Fruit fly (Drosophila melanogaster) whole organism, embryonic: ENCODE results near the gene rictor.

ENCODE experiments used
- Ada2b ChIP-seq: fragments of 200-800 bp; sonication (Bioruptor generic); IDR thresholded peaks from 2 replicates; pipeline ENCODE4 v1.3.6; 2022; ENCODE audit warnings: missing biosample characterization, missing genetic modification characterization
- Atf3 ChIP-seq: fragments of 200-800 bp; sonication (Bioruptor generic); optimal IDR thresholded peaks from 3 replicates; lab custom pipeline; 2016; ENCODE audit warnings: missing biosample characterization, missing genetic modification characterization
- Bdp1 ChIP-seq: fragments of 200-800 bp; sonication (Bioruptor generic); optimal IDR thresholded peaks from 3 replicates; lab custom pipeline; 2016; ENCODE audit warnings: missing biosample characterization, missing genetic modification characterization
- BtbVII ChIP-seq: fragments of 200-800 bp; sonication (Bioruptor generic); optimal IDR thresholded peaks from 3 replicates; lab custom pipeline; 2017; ENCODE audit warnings: missing biosample characterization, mild to moderate bottlenecking, missing genetic modification characterization
- CG10274 ChIP-seq: fragments of 200-800 bp; sonication (Bioruptor generic); optimal IDR thresholded peaks from 3 replicates; lab custom pipeline; 2017; ENCODE audit warnings: missing biosample characterization, mild to moderate bottlenecking, missing genetic modification characterization
- CG10366 ChIP-seq: fragments of 200-800 bp; sonication (Bioruptor generic); IDR thresholded peaks from 2 replicates; pipeline ENCODE4 v1.3.6; 2022; ENCODE audit warnings: missing biosample characterization, missing genetic modification characterization
- CG11085 ChIP-seq: fragments of 200-800 bp; sonication (Bioruptor generic); IDR thresholded peaks from 2 replicates; pipeline ENCODE4 v1.3.6; 2022; ENCODE audit warnings: missing biosample characterization, missing genetic modification characterization
- CG11723 ChIP-seq: fragments of 200-800 bp; sonication (Bioruptor generic); optimal IDR thresholded peaks from 2 replicates; lab custom pipeline; 2017; ENCODE audit warnings: missing biosample characterization, mild to moderate bottlenecking, missing genetic modification characterization
- CG15696 ChIP-seq: fragments of 200-800 bp; sonication (Bioruptor generic); optimal IDR thresholded peaks from 2 replicates; lab custom pipeline; 2019; ENCODE audit warnings: missing biosample characterization, mild to moderate bottlenecking, missing genetic modification characterization, moderate library complexity
- CG2202 ChIP-seq: fragments of 200-800 bp; sonication (Bioruptor generic); optimal IDR thresholded peaks from 2 replicates; lab custom pipeline; 2018; ENCODE audit warnings: missing biosample characterization, mild to moderate bottlenecking, missing genetic modification characterization
- CG4617 ChIP-seq: fragments of 200-800 bp; sonication (Bioruptor generic); optimal IDR thresholded peaks from 3 replicates; lab custom pipeline; 2016; ENCODE audit warnings: missing biosample characterization, missing genetic modification characterization, borderline replicate concordance
- CG5953 ChIP-seq: fragments of 200-800 bp; sonication (Bioruptor generic); IDR thresholded peaks from 2 replicates; pipeline ENCODE4 v1.3.6; 2022; ENCODE audit warnings: missing biosample characterization, missing genetic modification characterization
- CG8388 ChIP-seq: fragments of 200-800 bp; sonication (Bioruptor generic); optimal IDR thresholded peaks from 2 replicates; lab custom pipeline; 2019; ENCODE audit warnings: missing biosample characterization, mild to moderate bottlenecking, missing genetic modification characterization, moderate library complexity
- CG9437 ChIP-seq: fragments of 200-800 bp; sonication (Bioruptor generic); optimal IDR thresholded peaks from 2 replicates; lab custom pipeline; 2018; ENCODE audit warnings: missing biosample characterization, mild to moderate bottlenecking, missing genetic modification characterization
- CG9876 ChIP-seq: fragments of 200-800 bp; sonication (Bioruptor generic); optimal IDR thresholded peaks from 2 replicates; lab custom pipeline; 2016; ENCODE audit warnings: missing biosample characterization, missing genetic modification characterization
- CrebB ChIP-seq: fragments of 200-800 bp; sonication (Bioruptor generic); optimal IDR thresholded peaks from 3 replicates; lab custom pipeline; 2018; ENCODE audit warnings: missing biosample characterization, mild to moderate bottlenecking, missing genetic modification characterization
- D19B ChIP-seq: fragments of 200-800 bp; sonication (Bioruptor generic); optimal IDR thresholded peaks from 2 replicates; lab custom pipeline; 2017; ENCODE audit warnings: missing biosample characterization, mild to moderate bottlenecking, missing genetic modification characterization
- Dll ChIP-seq: fragments of 200-800 bp; sonication (Bioruptor generic); IDR thresholded peaks from 4 replicates; pipeline ENCODE4 v1.3.6; 2022; ENCODE audit warnings: missing biosample characterization, missing genetic modification characterization; ENCODE audit not compliant: partially characterized antibody
- Dp ChIP-seq: fragments of 200-800 bp; sonication (Bioruptor generic); optimal IDR thresholded peaks from 2 replicates; lab custom pipeline; 2018; ENCODE audit warnings: missing biosample characterization, mild to moderate bottlenecking, missing genetic modification characterization, moderate library complexity
- Fer3 ChIP-seq: fragments of 200-800 bp; sonication (Bioruptor generic); optimal IDR thresholded peaks from 2 replicates; lab custom pipeline; 2018; ENCODE audit warnings: missing biosample characterization, mild to moderate bottlenecking, missing genetic modification characterization, moderate library complexity
- HmgD ChIP-seq: fragments of 200-800 bp; sonication (Bioruptor generic); optimal IDR thresholded peaks from 3 replicates; lab custom pipeline; 2016; ENCODE audit warnings: missing biosample characterization, missing genetic modification characterization
- Lhr ChIP-seq: fragments of 200-800 bp; sonication (Bioruptor generic); optimal IDR thresholded peaks from 3 replicates; lab custom pipeline; 2017; ENCODE audit warnings: mild to moderate bottlenecking, missing biosample characterization, missing genetic modification reagents, missing genetic modification characterization
- Nf-YC ChIP-seq: fragments of 200-800 bp; optimal IDR thresholded peaks from 3 replicates; lab custom pipeline; 2019; ENCODE audit warnings: missing biosample characterization, mild to moderate bottlenecking, missing genetic modification characterization, moderate library complexity
- Spps ChIP-seq: fragments of 200-800 bp; sonication (Bioruptor generic); optimal IDR thresholded peaks from 2 replicates; lab custom pipeline; 2018; ENCODE audit warnings: missing biosample characterization, mild to moderate bottlenecking, missing genetic modification characterization
- Sry-β ChIP-seq: fragments of 200-800 bp; sonication (Bioruptor generic); optimal IDR thresholded peaks from 2 replicates; lab custom pipeline; 2018; ENCODE audit warnings: missing biosample characterization, mild to moderate bottlenecking, missing genetic modification characterization, moderate library complexity
- TFAM ChIP-seq: fragments of 200-800 bp; sonication (Bioruptor generic); optimal IDR thresholded peaks from 2 replicates; lab custom pipeline; 2017; ENCODE audit warnings: missing biosample characterization, missing genetic modification characterization, inconsistent platforms
- az2 ChIP-seq: fragments of 200-800 bp; sonication (Bioruptor generic); optimal IDR thresholded peaks from 3 replicates; lab custom pipeline; 2016; ENCODE audit warnings: missing biosample characterization, missing genetic modification characterization
- bab2 ChIP-seq: fragments of 200-800 bp; sonication (Bioruptor generic); optimal IDR thresholded peaks from 2 replicates; lab custom pipeline; 2016; ENCODE audit warnings: missing biosample characterization, missing genetic modification characterization
- bbx ChIP-seq: fragments of 200-800 bp; sonication (Bioruptor generic); IDR thresholded peaks from 2 replicates; pipeline ENCODE4 v1.3.6; 2022; ENCODE audit warnings: missing biosample characterization, missing genetic modification characterization; ENCODE audit not compliant: partially characterized antibody
- br ChIP-seq: fragments of >200 bp; optimal IDR thresholded peaks from 2 replicates; lab custom pipeline; 2017
- btn ChIP-seq: fragments of 200-800 bp; sonication (Bioruptor generic); optimal IDR thresholded peaks from 2 replicates; lab custom pipeline; 2016; ENCODE audit warnings: missing biosample characterization, missing genetic modification characterization
- cas ChIP-seq: fragments of 200-800 bp; sonication (Bioruptor generic); IDR thresholded peaks from 2 replicates; pipeline ENCODE4 v1.3.6; 2022; ENCODE audit warnings: missing biosample characterization, missing genetic modification characterization
- exex ChIP-seq: fragments of 200-800 bp; sonication (Bioruptor generic); optimal IDR thresholded peaks from 4 replicates; lab custom pipeline; 2018; ENCODE audit warnings: missing biosample characterization, mild to moderate bottlenecking, missing genetic modification characterization, moderate library complexity
- fd102C ChIP-seq: fragments of 200-800 bp; sonication (Bioruptor generic); optimal IDR thresholded peaks from 2 replicates; lab custom pipeline; 2018; ENCODE audit warnings: missing biosample characterization, mild to moderate bottlenecking, missing genetic modification characterization, moderate library complexity
- gcm ChIP-seq: fragments of 200-800 bp; sonication (Bioruptor generic); optimal IDR thresholded peaks from 2 replicates; lab custom pipeline; 2019; ENCODE audit warnings: missing biosample characterization, mild to moderate bottlenecking, missing genetic modification characterization, moderate library complexity
- gsb ChIP-seq: fragments of 200-800 bp; sonication (Bioruptor generic); IDR thresholded peaks from 2 replicates; pipeline ENCODE4 v1.3.6; 2022; ENCODE audit warnings: missing biosample characterization, missing genetic modification characterization
- lmd ChIP-seq: fragments of 200-800 bp; sonication (Bioruptor generic); IDR thresholded peaks from 2 replicates; pipeline ENCODE4 v1.3.6; 2022; ENCODE audit warnings: missing biosample characterization, missing genetic modification characterization
- luna ChIP-seq: fragments of 200-800 bp; sonication (Bioruptor generic); optimal IDR thresholded peaks from 2 replicates; lab custom pipeline; 2016; ENCODE audit warnings: missing biosample characterization, missing genetic modification characterization
- mirr ChIP-seq: fragments of 200-800 bp; sonication (Bioruptor generic); optimal IDR thresholded peaks from 3 replicates; lab custom pipeline; 2018; ENCODE audit warnings: missing biosample characterization, mild to moderate bottlenecking, missing genetic modification characterization
- pho ChIP-seq: fragments of 200-800 bp; sonication (Bioruptor generic); optimal IDR thresholded peaks from 2 replicates; lab custom pipeline; 2016; ENCODE audit warnings: missing biosample characterization, missing genetic modification characterization
- phol ChIP-seq: fragments of 200-800 bp; sonication (Bioruptor generic); optimal IDR thresholded peaks from 3 replicates; lab custom pipeline; 2018; ENCODE audit warnings: missing biosample characterization, mild to moderate bottlenecking, missing genetic modification characterization, moderate library complexity
- pita ChIP-seq: fragments of 200-800 bp; sonication (Bioruptor generic); optimal IDR thresholded peaks from 2 replicates; lab custom pipeline; 2017; ENCODE audit warnings: missing biosample characterization, mild to moderate bottlenecking, missing genetic modification characterization
- pros ChIP-seq: fragments of 200-800 bp; sonication (Bioruptor generic); optimal IDR thresholded peaks from 3 replicates; lab custom pipeline; 2019; ENCODE audit warnings: missing biosample characterization, mild to moderate bottlenecking, missing genetic modification characterization, moderate library complexity
- psq ChIP-seq: fragments of 200-800 bp; sonication (Bioruptor generic); optimal IDR thresholded peaks from 2 replicates; lab custom pipeline; 2017; ENCODE audit warnings: missing biosample characterization, missing genetic modification characterization
- row ChIP-seq: fragments of 200-800 bp; sonication (Bioruptor generic); IDR thresholded peaks from 3 replicates; pipeline ENCODE4 v1.3.6; 2022; ENCODE audit warnings: missing biosample characterization, missing genetic modification characterization
- sim ChIP-seq: fragments of 200-800 bp; sonication (Bioruptor generic); IDR thresholded peaks from 2 replicates; pipeline ENCODE4 v1.3.6; 2022; ENCODE audit warnings: missing biosample characterization, missing genetic modification characterization
- sqz ChIP-seq: fragments of 200-800 bp; sonication (Bioruptor generic); optimal IDR thresholded peaks from 3 replicates; lab custom pipeline; 2018; ENCODE audit warnings: missing biosample characterization, mild to moderate bottlenecking, missing genetic modification characterization
- stc ChIP-seq: fragments of 200-800 bp; sonication (Bioruptor generic); IDR thresholded peaks from 2 replicates; pipeline ENCODE4 v1.3.6; 2022; ENCODE audit warnings: missing biosample characterization, missing genetic modification characterization
- stwl ChIP-seq: fragments of 200-800 bp; sonication (Bioruptor generic); optimal IDR thresholded peaks from 3 replicates; lab custom pipeline; 2018; ENCODE audit warnings: missing biosample characterization, mild to moderate bottlenecking, missing genetic modification characterization, moderate library complexity
- tna ChIP-seq: fragments of 200-800 bp; sonication (Bioruptor generic); IDR thresholded peaks from 2 replicates; pipeline ENCODE4 v1.3.6; 2022; ENCODE audit warnings: missing biosample characterization, missing genetic modification characterization; ENCODE audit not compliant: partially characterized antibody
- zfh1 ChIP-seq: fragments of 200-800 bp; sonication (Bioruptor generic); IDR thresholded peaks from 3 replicates; pipeline ENCODE4 v1.3.6; 2022; ENCODE audit warnings: missing biosample characterization, missing genetic modification characterization

The rictor gene

dm6 chrX:19224580-19225303 lies 36.3 kb downstream of the rictor start:
- no peak for TF ChIP-seq btn (GFP tag; lab: Kevin White, UChicago)
- TF ChIP-seq CrebB, result no peak
- TF ChIP-seq Ada2b, result no peak
- peak; percentile 45 for TF ChIP-seq CG8388 (GFP tag; lab: Kevin White, UChicago)
- TF ChIP-seq az2 (GFP tag; lab: Kevin White, UChicago), result peak; percentile 22
- TF ChIP-seq CG11085 (GFP tag; lab: Robert Waterston, UW), result no peak
- no peak for TF ChIP-seq CG4617 (GFP tag; lab: Kevin White, UChicago)
- no peak for TF ChIP-seq TFAM
- TF ChIP-seq CG9437 (GFP tag; lab: Kevin White, UChicago), result peak; percentile 73
- TF ChIP-seq exex, result no peak
- no peak for TF ChIP-seq zfh1 (GFP tag; lab: Robert Waterston, UW)
- no peak for TF ChIP-seq cas
- TF ChIP-seq br (lab: Kevin White, UChicago), result no peak
- TF ChIP-seq pho, result no peak
- TF ChIP-seq CG15696 (tag; lab: Kevin White, UChicago), result no peak
- no peak for TF ChIP-seq CG2202 (tag; lab: Kevin White, UChicago)
- TF ChIP-seq CG10274 (GFP tag; lab: Kevin White, UChicago), result no peak
- no peak for TF ChIP-seq sim (GFP tag; lab: Robert Waterston, UW)
- no peak for TF ChIP-seq fd102C (GFP tag; lab: Kevin White, UChicago)
- no peak for TF ChIP-seq D19B (GFP tag; lab: Kevin White, UChicago)
- peak; percentile 3 for TF ChIP-seq BtbVII (GFP tag; lab: Kevin White, UChicago)
- TF ChIP-seq Lhr (GFP tag; lab: Kevin White, UChicago), result no peak
- TF ChIP-seq CG9876 (GFP tag; lab: Kevin White, UChicago), result no peak
- TF ChIP-seq psq, result no peak
- no peak for TF ChIP-seq Nf-YC (tag; lab: Kevin White, UChicago)
- peak; percentile 8 for TF ChIP-seq gcm (GFP tag; lab: Kevin White, UChicago)
- no peak for TF ChIP-seq CG10366
- peak; percentile 70 for TF ChIP-seq phol (tag; lab: Kevin White, UChicago)
- TF ChIP-seq luna (GFP tag; lab: Kevin White, UChicago), result no peak
- no peak for TF ChIP-seq sqz (GFP tag; lab: Kevin White, UChicago)
- no peak for TF ChIP-seq tna (GFP tag; lab: Robert Waterston, UW)
- TF ChIP-seq pita (GFP tag; lab: Kevin White, UChicago), result no peak
- no peak for TF ChIP-seq Fer3
- no peak for TF ChIP-seq HmgD (GFP tag; lab: Kevin White, UChicago)
- no peak for TF ChIP-seq lmd (GFP tag; lab: Robert Waterston, UW)
- TF ChIP-seq Spps (tag; lab: Kevin White, UChicago), result no peak
- TF ChIP-seq gsb (GFP tag; lab: Robert Waterston, UW), result no peak
- TF ChIP-seq stwl (tag; lab: Kevin White, UChicago), result no peak
- no peak for TF ChIP-seq Sry-β (GFP tag; lab: Kevin White, UChicago)
- TF ChIP-seq mirr, result no peak
- TF ChIP-seq CG11723 (GFP tag; lab: Kevin White, UChicago), result no peak
- TF ChIP-seq Atf3 (GFP tag; lab: Kevin White, UChicago), result no peak
- no peak for TF ChIP-seq stc (GFP tag; lab: Robert Waterston, UW)
- TF ChIP-seq Dp, result no peak
- peak; percentile 30; the same call in 1 of the 3 replicates for TF ChIP-seq row
- TF ChIP-seq bbx (GFP tag; lab: Robert Waterston, UW), result no peak
- TF ChIP-seq Dll (GFP tag; lab: Robert Waterston, UW), result no peak
- TF ChIP-seq CG5953 (GFP tag; lab: Robert Waterston, UW), result no peak
- no peak for TF ChIP-seq bab2 (GFP tag; lab: Kevin White, UChicago)
- TF ChIP-seq Bdp1, result no peak
- no peak for TF ChIP-seq pros (GFP tag; lab: Kevin White, UChicago)
